Worm (Caenorhabditis elegans): ENCODE results near the gene oac-46.

oac-46 gene

ce11 chrII:8890017-8890416 lies 38.1 kb upstream of the oac-46 start (continued):
- TF ChIP-seq lin-40 (tag; optimal IDR thresholded peaks at IDR 0.05): no peak
- no peak for TF ChIP-seq lin-35 (GFP tag; optimal IDR thresholded peaks at IDR 0.05)
- no peak for TF ChIP-seq akir-1 (GFP tag; optimal IDR thresholded peaks at IDR 0.05)
- TF ChIP-seq dpff-1 (tag; optimal IDR thresholded peaks at IDR 0.05): no peak
- no peak for TF ChIP-seq egrh-3 (GFP tag; IDR thresholded peaks at IDR 0.05)
- TF ChIP-seq gei-17 (GFP tag; optimal IDR thresholded peaks at IDR 0.05): no peak
- no peak for TF ChIP-seq attf-3 (GFP tag; conservative IDR thresholded peaks at IDR 0.05)
- no peak for TF ChIP-seq F52B5.7 (tag; optimal IDR thresholded peaks at IDR 0.05)
- no peak for TF ChIP-seq rpc-1 (optimal IDR thresholded peaks at IDR 0.05)
- TF ChIP-seq rpc-1 (tag; optimal IDR thresholded peaks at IDR 0.05): no peak
- no peak for TF ChIP-seq egl-44 (GFP tag; IDR thresholded peaks at IDR 0.05)
- TF ChIP-seq lir-1 (GFP tag; conservative IDR thresholded peaks at IDR 0.05): no peak
- TF ChIP-seq K12H6.12 (tag; optimal IDR thresholded peaks at IDR 0.05): no peak
- TF ChIP-seq lin-26 (GFP tag; IDR thresholded peaks at IDR 0.05): no peak
- no peak for TF ChIP-seq bed-1 (GFP tag; IDR thresholded peaks at IDR 0.05)
- TF ChIP-seq tbp1 (GFP tag; optimal IDR thresholded peaks at IDR 0.05): peak; percentile 5
- TF ChIP-seq nfya-2 (GFP tag; IDR thresholded peaks at IDR 0.05): no peak
- TF ChIP-seq zim-3 (tag; optimal IDR thresholded peaks at IDR 0.05): no peak
- TF ChIP-seq nhr-27 (tag; optimal IDR thresholded peaks at IDR 0.05): no peak
- TF ChIP-seq D2030.7 (GFP tag; IDR thresholded peaks at IDR 0.05): peak; percentile 56; the same call in 1 of the 2 replicates
- TF ChIP-seq Y53F4B.3 (GFP tag; IDR thresholded peaks at IDR 0.05): no peak
- no peak for TF ChIP-seq ama-1 (optimal IDR thresholded peaks at IDR 0.05)
- TF ChIP-seq ama-1 (GFP tag; optimal IDR thresholded peaks at IDR 0.05): no peak
- TF ChIP-seq ztf-6 (GFP tag; IDR thresholded peaks at IDR 0.05): no peak
- TF ChIP-seq B0336.3 (GFP tag; IDR thresholded peaks at IDR 0.05): no peak
- no peak for TF ChIP-seq ceh-100 (GFP tag; IDR thresholded peaks at IDR 0.05)
- no peak for TF ChIP-seq sdz-38 (tag; optimal IDR thresholded peaks at IDR 0.05)
- TF ChIP-seq ceh-79 (tag; optimal IDR thresholded peaks at IDR 0.05): no peak
- TF ChIP-seq ccch-3 (GFP tag; optimal IDR thresholded peaks at IDR 0.05): no peak
- peak; percentile 29 for TF ChIP-seq F49E8.2 (tag; optimal IDR thresholded peaks at IDR 0.05; ENCODE audit: insufficient read depth)
- no peak for TF ChIP-seq attf-6 (GFP tag; IDR thresholded peaks at IDR 0.05)
- no peak for TF ChIP-seq unc-130 (GFP tag; optimal IDR thresholded peaks at IDR 0.05)
- TF ChIP-seq T26A5.8 (tag; optimal IDR thresholded peaks at IDR 0.05): no peak
- no peak for TF ChIP-seq T07F8.4 (tag; optimal IDR thresholded peaks at IDR 0.05)
- no peak for TF ChIP-seq sptf-2 (GFP tag; optimal IDR thresholded peaks at IDR 0.05)
- TF ChIP-seq xnd-1 (tag; optimal IDR thresholded peaks at IDR 0.05): peak; percentile 92
- no peak for TF ChIP-seq ceh-91 (GFP tag; IDR thresholded peaks at IDR 0.05)
- no peak for TF ChIP-seq him-1 (tag; optimal IDR thresholded peaks at IDR 0.05)
- TF ChIP-seq nhr-120 (GFP tag; IDR thresholded peaks at IDR 0.05): no peak
- no peak for TF ChIP-seq lsy-27 (tag; optimal IDR thresholded peaks at IDR 0.05; ENCODE audit: borderline replicate concordance, insufficient read depth)
- no peak for TF ChIP-seq ztf-25 (GFP tag; IDR thresholded peaks at IDR 0.05)
- TF ChIP-seq ztf-28 (GFP tag; IDR thresholded peaks at IDR 0.05): no peak
- TF ChIP-seq atf-7 (tag; optimal IDR thresholded peaks at IDR 0.05): no peak
- no peak for TF ChIP-seq nhr-90 (tag; optimal IDR thresholded peaks at IDR 0.05)
- TF ChIP-seq rec-8 (tag; optimal IDR thresholded peaks at IDR 0.05): no peak
- TF ChIP-seq hmg-1.2 (GFP tag; IDR thresholded peaks at IDR 0.05): peak; percentile 8; the same call in 1 of the 2 replicates
- no peak for TF ChIP-seq Y53G8AR.9 (GFP tag; conservative IDR thresholded peaks at IDR 0.05)
- no peak for TF ChIP-seq hlh-12 (tag; optimal IDR thresholded peaks at IDR 0.05)
- no peak for TF ChIP-seq aptf-3 (GFP tag; IDR thresholded peaks at IDR 0.05)
- peak; percentile 6 for TF ChIP-seq F23B12.7 (tag; optimal IDR thresholded peaks at IDR 0.05; ENCODE audit: insufficient read depth)
- TF ChIP-seq pha-4 (tag; optimal IDR thresholded peaks at IDR 0.05): no peak
